Fruit fly (Drosophila melanogaster) whole organism, embryonic: ENCODE results near the gene Dic4.
A peak's percentile ranks its signal among the peaks of the same experiment; 100 is the strongest.

Source experiments
- Awh ChIP-seq: fragments of 200-800 bp; sonication (Bioruptor generic); IDR thresholded peaks from 2 replicates; pipeline ENCODE4, ENCODE4 v1.3.6; 2022; ENCODE audit warnings: missing biosample characterization, missing genetic modification characterization
- C15 ChIP-seq: fragments of 200-800 bp; sonication (Bioruptor generic); IDR thresholded peaks from 3 replicates; pipeline ENCODE4 v1.3.6; 2022; ENCODE audit warnings: missing biosample characterization, missing genetic modification characterization
- CG10959 ChIP-seq: fragments of 200-800 bp; sonication (Bioruptor generic); IDR thresholded peaks from 2 replicates; pipeline ENCODE4 v1.3.6; 2022; ENCODE audit warnings: missing biosample characterization, missing genetic modification characterization
- CG14860 ChIP-seq: fragments of 200-800 bp; sonication (Bioruptor generic); IDR thresholded peaks from 3 replicates; pipeline ENCODE4 v1.3.6; 2022; ENCODE audit warnings: missing biosample characterization, missing genetic modification characterization; ENCODE audit not compliant: partially characterized antibody
- CG15269 ChIP-seq: fragments of 200-800 bp; sonication (Bioruptor generic); optimal IDR thresholded peaks from 2 replicates; lab custom pipeline; 2018; ENCODE audit warnings: missing biosample characterization, mild to moderate bottlenecking, missing genetic modification characterization, moderate library complexity
- CG16813 ChIP-seq: fragments of 200-800 bp; sonication (Bioruptor generic); IDR thresholded peaks from 3 replicates; pipeline ENCODE4 v1.3.6; 2022; ENCODE audit warnings: missing biosample characterization, missing genetic modification characterization; ENCODE audit not compliant: partially characterized antibody
- CG17829 ChIP-seq: fragments of 200-800 bp; optimal IDR thresholded peaks from 2 replicates; lab custom pipeline; 2019; ENCODE audit warnings: missing biosample characterization, mild to moderate bottlenecking, missing genetic modification characterization, moderate library complexity
- CG34376 ChIP-seq: fragments of 200-800 bp; sonication (Bioruptor generic); optimal IDR thresholded peaks from 2 replicates; lab custom pipeline; 2018; ENCODE audit warnings: missing biosample characterization, mild to moderate bottlenecking, missing genetic modification characterization
- CG3838 ChIP-seq: fragments of 200-800 bp; sonication (Bioruptor generic); optimal IDR thresholded peaks from 3 replicates; lab custom pipeline; 2016; ENCODE audit warnings: missing biosample characterization, missing genetic modification characterization
- CG3847 ChIP-seq: fragments of 200-800 bp; sonication (Bioruptor generic); IDR thresholded peaks from 2 replicates; pipeline ENCODE4 v1.3.6; 2022; ENCODE audit warnings: missing biosample characterization, missing genetic modification characterization
- CG5953 ChIP-seq: fragments of 200-800 bp; sonication (Bioruptor generic); IDR thresholded peaks from 2 replicates; pipeline ENCODE4 v1.3.6; 2022; ENCODE audit warnings: missing biosample characterization, missing genetic modification characterization
- CG6683 ChIP-seq: fragments of 200-800 bp; sonication (Bioruptor generic); optimal IDR thresholded peaks from 2 replicates; lab custom pipeline; 2017; ENCODE audit warnings: missing biosample characterization, mild to moderate bottlenecking, missing genetic modification characterization, missing genetic modification reagents
- CG6813 ChIP-seq: fragments of 200-800 bp; sonication (Bioruptor generic); optimal IDR thresholded peaks from 2 replicates; lab custom pipeline; 2017; ENCODE audit warnings: missing biosample characterization, missing genetic modification characterization, mild to moderate bottlenecking, moderate library complexity, missing genetic modification reagents
- Dad ChIP-seq: fragments of 200-800 bp; sonication (Bioruptor generic); optimal IDR thresholded peaks from 3 replicates; lab custom pipeline; 2016; ENCODE audit warnings: missing biosample characterization, missing genetic modification characterization
- Dek ChIP-seq: fragments of 200-800 bp; sonication (Bioruptor generic); optimal IDR thresholded peaks from 3 replicates; lab custom pipeline; 2019; ENCODE audit warnings: missing biosample characterization, mild to moderate bottlenecking, missing genetic modification characterization, moderate library complexity
- Dp ChIP-seq: fragments of 200-800 bp; sonication (Bioruptor generic); optimal IDR thresholded peaks from 2 replicates; lab custom pipeline; 2018; ENCODE audit warnings: missing biosample characterization, mild to moderate bottlenecking, missing genetic modification characterization, moderate library complexity
- ERR ChIP-seq: fragments of 200-800 bp; sonication (Bioruptor generic); optimal IDR thresholded peaks from 2 replicates; lab custom pipeline; 2016; ENCODE audit warnings: missing biosample characterization, missing genetic modification characterization
- HLH4C ChIP-seq: fragments of 200-800 bp; sonication (Bioruptor generic); IDR thresholded peaks from 3 replicates; pipeline ENCODE4 v1.3.6; 2022; ENCODE audit warnings: missing biosample characterization, missing genetic modification characterization; ENCODE audit not compliant: partially characterized antibody
- Hr3 ChIP-seq: fragments of 200-800 bp; sonication (Bioruptor generic); optimal IDR thresholded peaks from 3 replicates; lab custom pipeline; 2016; ENCODE audit warnings: missing biosample characterization, missing genetic modification characterization
- MBD-R2 ChIP-seq: fragments of 200-800 bp; sonication (Bioruptor generic); IDR thresholded peaks from 2 replicates; pipeline ENCODE4 v1.3.6; 2022; ENCODE audit warnings: missing biosample characterization, missing genetic modification characterization
- Meics ChIP-seq: fragments of 200-800 bp; sonication (Bioruptor generic); optimal IDR thresholded peaks from 2 replicates; lab custom pipeline; 2017; ENCODE audit warnings: missing biosample characterization, mild to moderate bottlenecking, missing genetic modification characterization
- Myb ChIP-seq: fragments of 200-800 bp; sonication (Bioruptor generic); optimal IDR thresholded peaks from 2 replicates; lab custom pipeline; 2016; ENCODE audit warnings: missing biosample characterization, missing genetic modification characterization
- Nf-YB ChIP-seq: fragments of 200-800 bp; sonication (Bioruptor generic); optimal IDR thresholded peaks from 3 replicates; lab custom pipeline; 2019; ENCODE audit warnings: missing biosample characterization, mild to moderate bottlenecking, missing genetic modification characterization, moderate library complexity
- Ravus ChIP-seq: fragments of 200-800 bp; sonication (Bioruptor generic); IDR thresholded peaks from 2 replicates; pipeline ENCODE4 v1.3.6; 2022; ENCODE audit warnings: missing biosample characterization, missing genetic modification characterization
- Rfx ChIP-seq: fragments of 200-800 bp; sonication (Bioruptor generic); IDR thresholded peaks from 2 replicates; pipeline ENCODE4 v1.3.6; 2022; ENCODE audit warnings: missing biosample characterization, missing genetic modification characterization
- Ssrp ChIP-seq: fragments of 200-800 bp; sonication (Bioruptor generic); optimal IDR thresholded peaks from 2 replicates; lab custom pipeline; 2018; ENCODE audit warnings: missing biosample characterization, mild to moderate bottlenecking, missing genetic modification characterization, moderate library complexity
- Stat92E ChIP-seq, 3 experiments: fragments of >200 bp in 2 of 3; fragments of 200-800 bp in 1 of 3; sonication (Bioruptor generic) in 1 of 3; optimal IDR thresholded peaks; 2 replicates each; lab custom pipeline; 2017 to 2019; ENCODE audit warnings: missing biosample characterization in 3 of 3, missing genetic modification characterization in 3 of 3, mild to moderate bottlenecking in 1 of 3, moderate library complexity in 1 of 3
- amos ChIP-seq: fragments of 200-800 bp; sonication (Bioruptor generic); IDR thresholded peaks from 2 replicates; pipeline ENCODE4 v1.3.6; 2022; ENCODE audit warnings: missing biosample characterization, missing genetic modification characterization; ENCODE audit not compliant: partially characterized antibody
- bigmax ChIP-seq: fragments of 200-800 bp; sonication (Bioruptor generic); optimal IDR thresholded peaks from 2 replicates; lab custom pipeline; 2018; ENCODE audit warnings: missing biosample characterization, mild to moderate bottlenecking, missing genetic modification characterization
- crol ChIP-seq: fragments of 200-800 bp; sonication (Bioruptor generic); IDR thresholded peaks from 2 replicates; pipeline ENCODE4 v1.3.6; 2022; ENCODE audit warnings: missing biosample characterization, missing genetic modification characterization
- crp ChIP-seq, 2 experiments: fragments of 200-800 bp; sonication (Bioruptor generic); optimal IDR thresholded peaks; 2 replicates in 1 of 2; 3 replicates in 1 of 2; lab custom pipeline; 2017; ENCODE audit warnings: missing biosample characterization in 2 of 2, missing genetic modification characterization in 2 of 2, mild to moderate bottlenecking in 1 of 2, moderate library complexity in 1 of 2
- da ChIP-seq: fragments of 200-800 bp; sonication (Bioruptor generic); optimal IDR thresholded peaks from 2 replicates; lab custom pipeline; 2016; ENCODE audit warnings: missing biosample characterization, missing genetic modification characterization
- dati ChIP-seq: fragments of 200-800 bp; sonication (Bioruptor generic); IDR thresholded peaks from 2 replicates; pipeline ENCODE4 v1.3.6; 2022; ENCODE audit warnings: missing biosample characterization, missing genetic modification characterization
- fd96Cb ChIP-seq: fragments of 200-800 bp; sonication (Bioruptor generic); optimal IDR thresholded peaks from 2 replicates; lab custom pipeline; 2018; ENCODE audit warnings: missing biosample characterization, mild to moderate bottlenecking, missing genetic modification characterization, moderate library complexity
- h ChIP-seq: fragments of >200 bp; optimal IDR thresholded peaks from 2 replicates; lab custom pipeline; 2017
- her ChIP-seq: fragments of 200-800 bp; sonication (Bioruptor generic); optimal IDR thresholded peaks from 2 replicates; lab custom pipeline; 2016; ENCODE audit warnings: missing biosample characterization, missing genetic modification characterization
- klu ChIP-seq: fragments of 200-800 bp; sonication (Bioruptor generic); IDR thresholded peaks from 2 replicates; pipeline ENCODE4 v1.3.6; 2022; ENCODE audit warnings: missing biosample characterization, missing genetic modification characterization
- lov ChIP-seq, 2 experiments: fragments of 200-800 bp in 1 of 2; fragments of >200 bp in 1 of 2; sonication (Bioruptor generic) in 1 of 2; IDR thresholded peaks in 1 of 2; optimal IDR thresholded peaks in 1 of 2; 2 replicates in 1 of 2; 3 replicates in 1 of 2; pipeline versions ENCODE4 v1.3.6 to Lab custom; 2017 to 2022; ENCODE audit warnings: missing biosample characterization in 1 of 2, missing genetic modification characterization in 1 of 2
- nerfin-1 ChIP-seq: fragments of 200-800 bp; sonication (Bioruptor generic); optimal IDR thresholded peaks from 3 replicates; lab custom pipeline; 2019; ENCODE audit warnings: missing biosample characterization, mild to moderate bottlenecking, missing genetic modification characterization, moderate library complexity
- nerfin-2 ChIP-seq: fragments of 200-800 bp; sonication (Bioruptor generic); IDR thresholded peaks from 2 replicates; pipeline ENCODE4 v1.3.6; 2022; ENCODE audit warnings: missing biosample characterization, missing genetic modification characterization; ENCODE audit not compliant: partially characterized antibody
- nmo ChIP-seq: fragments of 200-800 bp; sonication (Bioruptor generic); optimal IDR thresholded peaks from 2 replicates; lab custom pipeline; 2018; ENCODE audit warnings: missing biosample characterization, mild to moderate bottlenecking, missing genetic modification characterization, moderate library complexity
- nom ChIP-seq: fragments of 200-800 bp; sonication (Bioruptor generic); optimal IDR thresholded peaks from 2 replicates; lab custom pipeline; 2017; ENCODE audit warnings: missing biosample characterization, missing genetic modification characterization, mild to moderate bottlenecking, moderate library complexity, missing genetic modification reagents
- pros ChIP-seq: fragments of 200-800 bp; sonication (Bioruptor generic); optimal IDR thresholded peaks from 3 replicates; lab custom pipeline; 2019; ENCODE audit warnings: missing biosample characterization, mild to moderate bottlenecking, missing genetic modification characterization, moderate library complexity
- psq ChIP-seq: fragments of 200-800 bp; sonication (Bioruptor generic); optimal IDR thresholded peaks from 2 replicates; lab custom pipeline; 2017; ENCODE audit warnings: missing biosample characterization, missing genetic modification characterization
- slou ChIP-seq: fragments of 200-800 bp; sonication (Bioruptor generic); optimal IDR thresholded peaks from 3 replicates; lab custom pipeline; 2016; ENCODE audit warnings: missing biosample characterization, missing genetic modification characterization
- sna ChIP-seq: fragments of 200-800 bp; sonication (Bioruptor generic); IDR thresholded peaks from 2 replicates; pipeline ENCODE4 v1.3.6; 2022; ENCODE audit warnings: missing biosample characterization, missing genetic modification characterization; ENCODE audit not compliant: partially characterized antibody
- sqz ChIP-seq: fragments of 200-800 bp; sonication (Bioruptor generic); optimal IDR thresholded peaks from 3 replicates; lab custom pipeline; 2018; ENCODE audit warnings: missing biosample characterization, mild to moderate bottlenecking, missing genetic modification characterization
- sr ChIP-seq: fragments of 200-800 bp; sonication (Bioruptor generic); IDR thresholded peaks from 3 replicates; pipeline ENCODE4 v1.3.6; 2022; ENCODE audit warnings: missing biosample characterization, missing genetic modification characterization
- vnd ChIP-seq: fragments of 200-800 bp; sonication (Bioruptor generic); IDR thresholded peaks from 3 replicates; pipeline ENCODE4 v1.3.6; 2022; ENCODE audit warnings: missing biosample characterization, missing genetic modification characterization; ENCODE audit not compliant: partially characterized antibody

Gene Dic4

DNA sequence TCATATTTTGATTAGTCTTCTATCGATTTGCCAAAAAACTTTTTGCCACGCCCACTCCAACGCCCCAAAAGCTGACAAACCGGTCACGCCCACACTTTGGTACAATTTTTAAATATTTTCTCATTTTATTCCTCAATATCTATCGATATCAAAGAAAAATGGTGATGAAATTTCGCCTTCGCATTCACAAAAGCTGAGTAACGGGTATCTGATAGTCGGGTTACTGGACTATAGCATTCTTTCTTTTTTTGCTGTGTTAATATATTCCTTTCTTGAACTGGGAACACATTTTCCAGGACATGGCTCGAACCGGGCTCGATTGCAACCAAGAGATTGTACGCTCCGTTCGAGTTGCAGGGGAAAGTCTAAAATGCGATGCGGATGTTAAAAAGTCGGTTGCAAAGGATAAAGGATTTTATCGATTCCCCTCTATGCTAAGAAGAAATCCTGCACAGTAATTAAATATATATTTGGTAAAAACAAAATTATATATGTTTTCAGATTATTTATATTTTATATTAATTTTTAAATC, 44.8 kb upstream of the Dic4 start (continued):
- TF ChIP-seq vnd (GFP tag; lab: Robert Waterston, UW) = peak; percentile 68; the same call in 2 of the 3 replicates
- no peak for TF ChIP-seq pros (GFP tag; lab: Kevin White, UChicago)
- no peak for TF ChIP-seq CG5953 (GFP tag; lab: Robert Waterston, UW)
- no peak for TF ChIP-seq her (GFP tag; lab: Kevin White, UChicago)
- TF ChIP-seq CG17829 (tag; lab: Kevin White, UChicago) = no peak
- no peak for TF ChIP-seq C15 (GFP tag; lab: Robert Waterston, UW)
- no peak for TF ChIP-seq da
- no peak for TF ChIP-seq crol
- no peak for TF ChIP-seq CG34376 (GFP tag; lab: Kevin White, UChicago)
- TF ChIP-seq psq (GFP tag; lab: Kevin White, UChicago) = no peak
- TF ChIP-seq sqz = no peak
- TF ChIP-seq dati (GFP tag; lab: Robert Waterston, UW) = no peak
- TF ChIP-seq Awh (GFP tag; lab: Robert Waterston, UW) = no peak
- no peak for TF ChIP-seq Ssrp
- peak; percentile 75 for TF ChIP-seq CG16813 (GFP tag; lab: Robert Waterston, UW)
- no peak for TF ChIP-seq CG6813 (GFP tag; lab: Kevin White, UChicago)
- TF ChIP-seq slou (GFP tag; lab: Kevin White, UChicago) = no peak
- no peak for TF ChIP-seq Myb (GFP tag; lab: Kevin White, UChicago)
- no peak for TF ChIP-seq fd96Cb (tag; lab: Kevin White, UChicago)
- no peak for TF ChIP-seq CG10959 (GFP tag; lab: Robert Waterston, UW)
- TF ChIP-seq Stat92E (GFP tag; optimal IDR thresholded peaks at IDR 0.05; lab: Kevin White, UChicago) = no peak
- no peak for TF ChIP-seq CG3847 (GFP tag; lab: Robert Waterston, UW)
- TF ChIP-seq MBD-R2 = no peak
- peak; percentile 37 for TF ChIP-seq sna (GFP tag; lab: Robert Waterston, UW)
- TF ChIP-seq Hr3 (GFP tag; lab: Kevin White, UChicago) = no peak
- TF ChIP-seq Nf-YB (GFP tag; lab: Kevin White, UChicago) = no peak
- TF ChIP-seq Meics = no peak
- TF ChIP-seq lov (optimal IDR thresholded peaks at IDR 0.05; lab: Kevin White, UChicago) = no peak
- no peak for TF ChIP-seq lov (GFP tag; IDR thresholded peaks at IDR 0.05; lab: Robert Waterston, UW)
- no peak for TF ChIP-seq Dp (GFP tag; lab: Kevin White, UChicago)
- no peak for TF ChIP-seq CG6683
- TF ChIP-seq nerfin-1 (tag; lab: Kevin White, UChicago) = no peak
- TF ChIP-seq crp (GFP tag; optimal IDR thresholded peaks at IDR 0.05; lab: Kevin White, UChicago) = no peak
- peak; percentile 30; the same call in 1 of the 2 replicates for TF ChIP-seq amos (GFP tag; lab: Robert Waterston, UW)
- TF ChIP-seq CG15269 (tag; lab: Kevin White, UChicago) = no peak
- TF ChIP-seq nmo (GFP tag; lab: Kevin White, UChicago) = no peak
- TF ChIP-seq Ravus (GFP tag; lab: Robert Waterston, UW) = no peak
- TF ChIP-seq CG3838 (GFP tag; lab: Kevin White, UChicago) = no peak
- TF ChIP-seq h (lab: Kevin White, UChicago) = no peak
- peak; percentile 89 for TF ChIP-seq HLH4C (GFP tag; lab: Robert Waterston, UW)
- TF ChIP-seq bigmax = no peak
- TF ChIP-seq Dad (GFP tag; lab: Kevin White, UChicago) = no peak
- no peak for TF ChIP-seq ERR
- peak; percentile 80 for TF ChIP-seq CG14860 (GFP tag; lab: Robert Waterston, UW)
- peak; percentile 40; the same call in 1 of the 2 replicates for TF ChIP-seq nerfin-2 (GFP tag; lab: Robert Waterston, UW)
- no peak for TF ChIP-seq klu (GFP tag; lab: Robert Waterston, UW)
- no peak for TF ChIP-seq nom (GFP tag; lab: Kevin White, UChicago)
- TF ChIP-seq Rfx (GFP tag; lab: Robert Waterston, UW) = no peak
- TF ChIP-seq sr = no peak
- TF ChIP-seq Dek (tag; lab: Kevin White, UChicago) = no peak
